Fruit fly (Drosophila melanogaster): ENCODE data around the gene rux.

Gene rux

dm6 chrX:6039431-6040016 is 1.9 kb upstream of the rux start, which contains the start of gene CG5937 (continued):
- peak; percentile 54 for TF ChIP-seq CG10543 (GFP tag; optimal IDR thresholded peaks at IDR 0.05)
- TF ChIP-seq D19B (GFP tag; optimal IDR thresholded peaks at IDR 0.05), result peak; percentile 8
- TF ChIP-seq CG31388 (GFP tag; optimal IDR thresholded peaks at IDR 0.05), result no peak
- no peak for TF ChIP-seq YL-1 (GFP tag; optimal IDR thresholded peaks at IDR 0.05)
- no peak for TF ChIP-seq Mad (GFP tag; optimal IDR thresholded peaks at IDR 0.05)
- no peak for TF ChIP-seq CG8359 (GFP tag; optimal IDR thresholded peaks at IDR 0.05; ENCODE audit: borderline replicate concordance)
- TF ChIP-seq CG1529 (GFP tag; optimal IDR thresholded peaks at IDR 0.05), result no peak
- TF ChIP-seq CG13624 (GFP tag; optimal IDR thresholded peaks at IDR 0.05), result no peak
- TF ChIP-seq odd (GFP tag; optimal IDR thresholded peaks at IDR 0.05), result no peak
- TF ChIP-seq CG42726 (GFP tag; IDR thresholded peaks at IDR 0.05; ENCODE audit: partially characterized antibody), result no peak
- no peak for TF ChIP-seq CG7963 (GFP tag; IDR thresholded peaks at IDR 0.05; ENCODE audit: partially characterized antibody)
- peak; percentile 47 for TF ChIP-seq CG11504 (tag; optimal IDR thresholded peaks at IDR 0.05)
- TF ChIP-seq Ptx1 (GFP tag; IDR thresholded peaks at IDR 0.05), result no peak
- TF ChIP-seq CG2129 (GFP tag; IDR thresholded peaks at IDR 0.05; ENCODE audit: partially characterized antibody), result no peak
- TF ChIP-seq TFAM (GFP tag; optimal IDR thresholded peaks at IDR 0.05), result no peak
- TF ChIP-seq tup (GFP tag; optimal IDR thresholded peaks at IDR 0.05), result no peak
- no peak for TF ChIP-seq NC2α (GFP tag; optimal IDR thresholded peaks at IDR 0.05)
- no peak for TF ChIP-seq CG4617 (GFP tag; optimal IDR thresholded peaks at IDR 0.05; ENCODE audit: borderline replicate concordance)
- TF ChIP-seq sqz (GFP tag; optimal IDR thresholded peaks at IDR 0.05), result no peak
- TF ChIP-seq bsh (GFP tag; optimal IDR thresholded peaks at IDR 0.05), result no peak
- TF ChIP-seq Sry-δ (GFP tag; optimal IDR thresholded peaks at IDR 0.05), result no peak
- no peak for TF ChIP-seq CG15696 (tag; optimal IDR thresholded peaks at IDR 0.05)
- TF ChIP-seq sr (GFP tag; IDR thresholded peaks at IDR 0.05), result no peak
- TF ChIP-seq ftz-f1 (GFP tag; optimal IDR thresholded peaks at IDR 0.05), result no peak
- no peak for TF ChIP-seq jing (GFP tag; optimal IDR thresholded peaks at IDR 0.05)
- no peak for TF ChIP-seq Dfd (GFP tag; optimal IDR thresholded peaks at IDR 0.05)
- peak; percentile 25; the same call in 1 of the 2 replicates for TF ChIP-seq Dref (GFP tag; IDR thresholded peaks at IDR 0.05)
- TF ChIP-seq pita (GFP tag; optimal IDR thresholded peaks at IDR 0.05), result no peak
- TF ChIP-seq nerfin-1 (tag; optimal IDR thresholded peaks at IDR 0.05), result no peak
- TF ChIP-seq tio (GFP tag; optimal IDR thresholded peaks at IDR 0.05), result no peak
- TF ChIP-seq croc (GFP tag; conservative IDR thresholded peaks at IDR 0.05), result no peak
- TF ChIP-seq sd (tag; optimal IDR thresholded peaks at IDR 0.05), result no peak
- TF ChIP-seq run (tag; optimal IDR thresholded peaks at IDR 0.05), result no peak
- no peak for TF ChIP-seq CG3995 (GFP tag; optimal IDR thresholded peaks at IDR 0.05)
- no peak for TF ChIP-seq crol (GFP tag; IDR thresholded peaks at IDR 0.05)
- no peak for TF ChIP-seq Atf6 (GFP tag; IDR thresholded peaks at IDR 0.05)
- TF ChIP-seq CG7839 (tag; optimal IDR thresholded peaks at IDR 0.05), result peak; percentile 40
- TF ChIP-seq Fer2 (tag; optimal IDR thresholded peaks at IDR 0.05), result no peak
- TF ChIP-seq Tbp (GFP tag; optimal IDR thresholded peaks at IDR 0.05), result no peak

dm6 chrX:6035359-6035758 is 2.2 kb downstream of the rux start:
- TF ChIP-seq Spps (tag; optimal IDR thresholded peaks at IDR 0.05), result no peak
- TF ChIP-seq CG14710 (tag; optimal IDR thresholded peaks at IDR 0.05), result peak; percentile 25
- TF ChIP-seq jumu (GFP tag; optimal IDR thresholded peaks at IDR 0.05), result no peak
- TF ChIP-seq Chrac-16 (GFP tag; optimal IDR thresholded peaks at IDR 0.05), result no peak
- no peak for TF ChIP-seq sens-2 (GFP tag; IDR thresholded peaks at IDR 0.05)
- TF ChIP-seq CG8281 (tag; optimal IDR thresholded peaks at IDR 0.05), result peak; percentile 46
- TF ChIP-seq stwl (tag; optimal IDR thresholded peaks at IDR 0.05), result peak; percentile 31
- TF ChIP-seq CG42726 (GFP tag; IDR thresholded peaks at IDR 0.05; ENCODE audit: partially characterized antibody), result 0 out of 2 replicates have a peak, but pooled peaks have one; percentile 9
- TF ChIP-seq CG4707 (GFP tag; optimal IDR thresholded peaks at IDR 0.05), result peak; percentile 38
- TF ChIP-seq CTCF (GFP tag; optimal IDR thresholded peaks at IDR 0.05), result peak; percentile 81
- TF ChIP-seq kni (GFP tag; optimal IDR thresholded peaks at IDR 0.05), result no peak
- no peak for TF ChIP-seq CG10654 (GFP tag; optimal IDR thresholded peaks at IDR 0.05)
- no peak for TF ChIP-seq bigmax (GFP tag; optimal IDR thresholded peaks at IDR 0.05)
- TF ChIP-seq h (optimal IDR thresholded peaks at IDR 0.05), result no peak
- TF ChIP-seq CG12155 (GFP tag; optimal IDR thresholded peaks at IDR 0.05), result no peak

All from whole organism, embryonic.